Fruit fly (Drosophila melanogaster): ENCODE data around the gene Mpp6.
A peak's percentile ranks its signal among the peaks of the same experiment; 100 is the strongest.

Mpp6 gene

DNA sequence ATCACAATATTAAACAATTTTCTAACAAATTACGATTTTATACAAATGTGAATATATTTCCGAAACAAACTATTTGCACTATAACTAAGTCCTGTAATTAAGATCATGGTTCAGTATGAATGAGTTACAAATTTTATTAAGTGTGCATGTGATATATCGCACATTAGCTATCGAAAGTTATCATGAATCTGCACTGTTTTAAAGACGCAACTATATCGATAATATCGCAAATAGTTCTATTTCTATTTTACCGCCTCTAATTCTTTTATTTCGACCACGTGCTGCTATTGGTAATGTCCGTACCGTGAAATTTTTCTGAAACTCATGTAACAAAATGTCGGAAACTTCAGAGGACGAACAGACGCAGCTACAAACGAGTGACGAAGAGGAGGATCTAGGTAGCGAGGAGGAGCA lies 13.1 kb upstream of the Mpp6 start, which contains the start of gene pths (continued):
- TF ChIP-seq CG12071 (GFP tag; optimal IDR thresholded peaks at IDR 0.05) (no peak), hbn (GFP tag; IDR thresholded peaks at IDR 0.05; ENCODE audit: partially characterized antibody) (peak; percentile 79), CG34422 (GFP tag; IDR thresholded peaks at IDR 0.05) (no peak; the same call in 2 of the 3 replicates), CG13424 (tag; optimal IDR thresholded peaks at IDR 0.05) (peak; percentile 38), Scr (GFP tag; IDR thresholded peaks at IDR 0.05; ENCODE audit: partially characterized antibody) (peak; percentile 77), CG4360 (GFP tag; IDR thresholded peaks at IDR 0.05) (no peak), ara (GFP tag; IDR thresholded peaks at IDR 0.05) (no peak), ken (GFP tag; IDR thresholded peaks at IDR 0.05) (peak; percentile 47; the same call in 1 of the 3 replicates), CG32532 (GFP tag; IDR thresholded peaks at IDR 0.05) (peak; percentile 65), CG6689 (GFP tag; IDR thresholded peaks at IDR 0.05) (peak; percentile 50; the same call in 1 of the 2 replicates), fu2 (GFP tag; optimal IDR thresholded peaks at IDR 0.05) (peak; percentile 38), wor (GFP tag; IDR thresholded peaks at IDR 0.05) (no peak), CG7556 (GFP tag; optimal IDR thresholded peaks at IDR 0.05) (no peak), CG1792 (GFP tag; optimal IDR thresholded peaks at IDR 0.05) (no peak), B-H1 (GFP tag; IDR thresholded peaks at IDR 0.05) (no peak), CG12155 (GFP tag; optimal IDR thresholded peaks at IDR 0.05) (no peak), CG30020 (tag; optimal IDR thresholded peaks at IDR 0.05) (peak; percentile 98), Hmx (GFP tag; optimal IDR thresholded peaks at IDR 0.05) (no peak), sd (tag; optimal IDR thresholded peaks at IDR 0.05) (no peak), CG14965 (GFP tag; optimal IDR thresholded peaks at IDR 0.05; ENCODE audit: borderline replicate concordance) (no peak), CG12942 (GFP tag; optimal IDR thresholded peaks at IDR 0.05) (peak; percentile 51), Doc2 (GFP tag; IDR thresholded peaks at IDR 0.05) (no peak), al (GFP tag; IDR thresholded peaks at IDR 0.05) (no peak), Side (GFP tag; optimal IDR thresholded peaks at IDR 0.05) (no peak), Dref (GFP tag; IDR thresholded peaks at IDR 0.05) (peak; percentile 90), CG9876 (GFP tag; optimal IDR thresholded peaks at IDR 0.05) (peak; percentile 49), Oli (tag; optimal IDR thresholded peaks at IDR 0.05) (no peak), CG9437 (GFP tag; optimal IDR thresholded peaks at IDR 0.05) (no peak), sc (optimal IDR thresholded peaks at IDR 0.05) (no peak), sc (GFP tag; optimal IDR thresholded peaks at IDR 0.05) (no peak), Rfx (GFP tag; IDR thresholded peaks at IDR 0.05) (peak; percentile 77), lab (GFP tag; optimal IDR thresholded peaks at IDR 0.05) (no peak), tgo (GFP tag; IDR thresholded peaks at IDR 0.05) (0 out of 3 replicates have a peak, but pooled peaks have one; percentile 25), CG10274 (GFP tag; optimal IDR thresholded peaks at IDR 0.05) (no peak), ro (GFP tag; IDR thresholded peaks at IDR 0.05) (no peak), CG2202 (tag; optimal IDR thresholded peaks at IDR 0.05) (no peak), croc (GFP tag; conservative IDR thresholded peaks at IDR 0.05) (no peak), CG3995 (GFP tag; optimal IDR thresholded peaks at IDR 0.05) (peak; percentile 33), caup (GFP tag; optimal IDR thresholded peaks at IDR 0.05; ENCODE audit: severe bottlenecking) (no peak), Nf-YA (GFP tag; IDR thresholded peaks at IDR 0.05) (peak; percentile 37; the same call in 1 of the 2 replicates), CG14050 (GFP tag; IDR thresholded peaks at IDR 0.05) (no peak), ci (GFP tag; IDR thresholded peaks at IDR 0.05) (no peak), CG15514 (GFP tag; optimal IDR thresholded peaks at IDR 0.05) (peak; percentile 72), CG8359 (GFP tag; optimal IDR thresholded peaks at IDR 0.05; ENCODE audit: borderline replicate concordance) (no peak), ranshi (GFP tag; IDR thresholded peaks at IDR 0.05) (0 out of 2 replicates have a peak, but pooled peaks have one; percentile 41), Ssrp (tag; optimal IDR thresholded peaks at IDR 0.05) (peak; percentile 18), tup (GFP tag; optimal IDR thresholded peaks at IDR 0.05) (no peak), CG16779 (GFP tag; IDR thresholded peaks at IDR 0.05) (no peak), hth (optimal IDR thresholded peaks at IDR 0.05) (no peak), CG12769 (tag; optimal IDR thresholded peaks at IDR 0.05) (peak; percentile 70), CG7987 (GFP tag; optimal IDR thresholded peaks at IDR 0.05) (no peak), Fer2 (tag; optimal IDR thresholded peaks at IDR 0.05) (no peak)
